Worm (Caenorhabditis elegans) whole organism, late embryonic: ENCODE data around the gene T10C6.6.

Experiments
- C38D4.7 ChIP-seq: fragments of 200-800 bp; sonication (Bioruptor generic); optimal IDR thresholded peaks from 2 replicates; lab custom pipeline; 2018; ENCODE audit warnings: mild to moderate bottlenecking, missing genetic modification characterization, moderate library complexity, missing compliant biosample characterization
- K09A11.1 ChIP-seq: sonication (generic microtip); optimal IDR thresholded peaks from 2 replicates; lab custom pipeline; 2017; ENCODE audit warnings: antibody characterized with exemption, mild to moderate bottlenecking, missing genetic modification characterization, missing compliant biosample characterization; ENCODE audit not compliant: insufficient read depth
- T23F11.4 ChIP-seq: fragments of 200-800 bp; sonication (Bioruptor generic); optimal IDR thresholded peaks from 2 replicates; lab custom pipeline; 2018; ENCODE audit warnings: mild to moderate bottlenecking, missing genetic modification characterization, missing compliant biosample characterization
- Y22D7AL.16 ChIP-seq: sonication (generic microtip); optimal IDR thresholded peaks from 2 replicates; lab custom pipeline; 2016; ENCODE audit warnings: missing genetic modification characterization, missing compliant biosample characterization
- ceh-18 ChIP-seq: sonication (generic microtip); optimal IDR thresholded peaks from 2 replicates; lab custom pipeline; 2016; ENCODE audit warnings: missing genetic modification characterization, missing compliant biosample characterization
- ceh-19 ChIP-seq: fragments of 200-800 bp; sonication (Bioruptor generic); optimal IDR thresholded peaks from 2 replicates; lab custom pipeline; 2018; ENCODE audit warnings: mild to moderate bottlenecking, missing genetic modification characterization, missing compliant biosample characterization
- ceh-45 ChIP-seq: fragments of 200-800 bp; sonication (Bioruptor generic); IDR thresholded peaks from 2 replicates; pipeline ENCODE4 v1.3.6; 2022; ENCODE audit warnings: missing genetic modification reagents, missing genetic modification characterization, missing compliant biosample characterization
- ceh-6 ChIP-seq: fragments of 200-800 bp; sonication (Bioruptor generic); optimal IDR thresholded peaks from 2 replicates; lab custom pipeline; 2018; ENCODE audit warnings: mild to moderate bottlenecking, missing genetic modification characterization, missing compliant biosample characterization
- ceh-9 ChIP-seq: sonication (generic microtip); optimal IDR thresholded peaks from 2 replicates; lab custom pipeline; 2016; ENCODE audit warnings: mild to moderate bottlenecking, missing genetic modification characterization, inconsistent platforms, missing compliant biosample characterization
- dmd-4 ChIP-seq: sonication (generic microtip); optimal IDR thresholded peaks from 2 replicates; lab custom pipeline; 2016; ENCODE audit warnings: borderline replicate concordance, missing genetic modification characterization, missing compliant biosample characterization
- eyg-1 ChIP-seq: sonication (generic microtip); optimal IDR thresholded peaks from 2 replicates; lab custom pipeline; 2016; ENCODE audit warnings: missing genotype, missing genetic modification characterization, missing compliant biosample characterization
- fax-1 ChIP-seq: sonication (generic microtip); optimal IDR thresholded peaks from 2 replicates; lab custom pipeline; 2016; ENCODE audit warnings: missing genotype, missing genetic modification characterization, missing compliant biosample characterization
- fkh-10 ChIP-seq: fragments of 150-350 bp; optimal IDR thresholded peaks from 2 replicates; lab custom pipeline; 2014; ENCODE audit warnings: missing biosample characterization, missing genetic modification reagents, missing genetic modification characterization
- fkh-6 ChIP-seq: sonication (generic microtip); optimal IDR thresholded peaks from 2 replicates; lab custom pipeline; 2016; ENCODE audit warnings: missing genetic modification characterization, missing compliant biosample characterization
- hlh-6 ChIP-seq: sonication (generic microtip); optimal IDR thresholded peaks from 2 replicates; lab custom pipeline; 2016; ENCODE audit warnings: missing genotype, missing genetic modification characterization, missing compliant biosample characterization
- hlh-8 ChIP-seq: sonication (generic microtip); optimal IDR thresholded peaks from 2 replicates; lab custom pipeline; 2016; ENCODE audit warnings: missing genotype, missing genetic modification characterization, missing compliant biosample characterization
- lim-6 ChIP-seq: sonication (generic microtip); optimal IDR thresholded peaks from 2 replicates; lab custom pipeline; 2016; ENCODE audit warnings: missing genetic modification characterization, missing compliant biosample characterization
- lin-11 ChIP-seq: fragments of 200-800 bp; sonication (Bioruptor generic); optimal IDR thresholded peaks from 2 replicates; lab custom pipeline; 2018; ENCODE audit warnings: mild to moderate bottlenecking, missing genetic modification characterization, missing compliant biosample characterization
- mec-3 ChIP-seq: sonication (generic microtip); optimal IDR thresholded peaks from 2 replicates; lab custom pipeline; 2016; ENCODE audit warnings: borderline replicate concordance, missing genetic modification characterization, missing compliant biosample characterization
- nfya-1 ChIP-seq: sonication (generic microtip); optimal IDR thresholded peaks from 2 replicates; lab custom pipeline; 2017; ENCODE audit warnings: missing genetic modification characterization, mild to moderate bottlenecking, missing compliant biosample characterization, antibody characterized with exemption, moderate library complexity
- nhr-11 ChIP-seq: fragments of 150-350 bp; optimal IDR thresholded peaks from 2 replicates; lab custom pipeline; 2014; ENCODE audit warnings: missing biosample characterization, missing genetic modification characterization
- npax-4 ChIP-seq: sonication (generic microtip); optimal IDR thresholded peaks from 2 replicates; lab custom pipeline; 2016; ENCODE audit warnings: missing genetic modification characterization, missing compliant biosample characterization
- odd-2 ChIP-seq: sonication (generic microtip); optimal IDR thresholded peaks from 2 replicates; lab custom pipeline; 2017; ENCODE audit warnings: antibody characterized with exemption, mild to moderate bottlenecking, missing genetic modification characterization, missing compliant biosample characterization
- pat-9 ChIP-seq: fragments of 200-800 bp; sonication (Bioruptor generic); optimal IDR thresholded peaks from 2 replicates; lab custom pipeline; 2018; ENCODE audit warnings: mild to moderate bottlenecking, missing genetic modification characterization, moderate library complexity, missing compliant biosample characterization
- pax-1 ChIP-seq: fragments of 150-350 bp; optimal IDR thresholded peaks from 2 replicates; lab custom pipeline; 2014; ENCODE audit warnings: missing biosample characterization, missing genetic modification characterization
- pha-2 ChIP-seq: sonication (generic microtip); optimal IDR thresholded peaks from 2 replicates; lab custom pipeline; 2017; ENCODE audit warnings: mild to moderate bottlenecking, missing genetic modification characterization, missing compliant biosample characterization
- pha-4 ChIP-seq: fragments of 150-350 bp; optimal IDR thresholded peaks from 2 replicates; lab custom pipeline; 2018; ENCODE audit warnings: missing biosample characterization, missing genetic modification reagents, missing genetic modification characterization
- pqm-1 ChIP-seq: sonication (generic microtip); optimal IDR thresholded peaks from 2 replicates; lab custom pipeline; 2016; ENCODE audit warnings: missing genetic modification characterization, missing compliant biosample characterization
- pros-1 ChIP-seq: fragments of 150-350 bp; optimal IDR thresholded peaks from 2 replicates; lab custom pipeline; 2014; ENCODE audit warnings: missing biosample characterization, missing genetic modification reagents, missing genetic modification characterization
- ref-2 ChIP-seq: sonication (generic microtip); optimal IDR thresholded peaks from 2 replicates; lab custom pipeline; 2016; ENCODE audit warnings: missing genetic modification characterization, missing compliant biosample characterization
- rnt-1 ChIP-seq: sonication (generic microtip); optimal IDR thresholded peaks from 2 replicates; lab custom pipeline; 2016; ENCODE audit warnings: missing genetic modification characterization, missing compliant biosample characterization
- syd-9 ChIP-seq: sonication (generic microtip); optimal IDR thresholded peaks from 2 replicates; lab custom pipeline; 2016; ENCODE audit warnings: mild to moderate bottlenecking, missing genetic modification characterization, moderate library complexity, missing compliant biosample characterization
- tbx-2 ChIP-seq: sonication (generic microtip); optimal IDR thresholded peaks from 2 replicates; lab custom pipeline; 2016; ENCODE audit warnings: missing genetic modification characterization, missing compliant biosample characterization
- ttx-3 ChIP-seq: sonication (generic microtip); optimal IDR thresholded peaks from 2 replicates; lab custom pipeline; 2016; ENCODE audit warnings: missing genetic modification reagents, missing genetic modification characterization, missing compliant biosample characterization
- unc-3 ChIP-seq, 2 experiments: fragments of 200-800 bp in 1 of 2; sonication (Bioruptor generic) in 1 of 2; sonication (generic microtip) in 1 of 2; conservative IDR thresholded peaks in 1 of 2; optimal IDR thresholded peaks in 1 of 2; 2 replicates each; pipeline versions ENCODE4 v1.3.6 to Lab custom; 2016 to 2022; ENCODE audit warnings: missing compliant biosample characterization in 2 of 2, missing genetic modification characterization in 2 of 2, missing genetic modification reagents in 1 of 2
- unc-42 ChIP-seq: sonication (generic microtip); optimal IDR thresholded peaks from 2 replicates; lab custom pipeline; 2016; ENCODE audit warnings: missing genotype, missing genetic modification characterization, missing compliant biosample characterization
- unc-86 ChIP-seq: sonication (generic microtip); optimal IDR thresholded peaks from 2 replicates; lab custom pipeline; 2016; ENCODE audit warnings: missing genetic modification characterization, missing compliant biosample characterization

Gene T10C6.6

DNA sequence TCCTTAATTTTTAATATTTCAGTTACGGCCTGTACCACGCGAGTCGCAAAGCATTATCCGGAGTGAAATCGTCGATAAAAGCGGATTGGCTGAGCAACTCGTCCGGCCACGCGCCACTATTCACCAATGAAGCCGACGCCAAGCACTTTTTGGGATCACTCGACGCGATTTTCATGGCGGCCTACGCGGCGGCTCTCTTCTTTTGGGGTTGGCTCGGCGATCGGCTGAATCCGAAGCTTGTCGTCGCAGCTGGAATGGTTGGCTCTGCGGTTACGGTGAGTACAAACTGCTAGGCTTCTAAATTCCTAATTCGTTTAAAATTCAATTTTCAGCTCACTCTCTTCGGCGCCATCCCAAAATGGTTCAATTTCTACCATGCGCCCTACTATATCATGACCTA lies 791 bp downstream of the T10C6.6 start:
- TF ChIP-seq ceh-19 (GFP tag; lab: Kevin White, UChicago) (no peak), fkh-6 (tag; lab: Kevin White, UChicago) (no peak), pha-2 (tag; lab: Kevin White, UChicago) (no peak), nfya-1 (tag; lab: Kevin White, UChicago) (no peak), ref-2 (tag; lab: Kevin White, UChicago) (no peak), fax-1 (no peak), unc-3 (GFP tag; conservative IDR thresholded peaks at IDR 0.05; lab: Robert Waterston, UW) (no peak), unc-3 (tag; optimal IDR thresholded peaks at IDR 0.05; lab: Kevin White, UChicago) (no peak), lin-11 (tag; lab: Kevin White, UChicago) (no peak), odd-2 (tag; lab: Kevin White, UChicago) (no peak), pha-4 (no peak), mec-3 (tag; lab: Kevin White, UChicago) (no peak), eyg-1 (tag; lab: Kevin White, UChicago) (no peak), pros-1 (no peak), pax-1 (tag; lab: Kevin White, UChicago) (no peak), nhr-11 (no peak), ceh-6 (no peak), T23F11.4 (no peak), lim-6 (tag; lab: Kevin White, UChicago) (no peak)

- TF ChIP-seq Y22D7AL.16 (tag; lab: Kevin White, UChicago) = no peak
- no peak for TF ChIP-seq ceh-18 (tag; lab: Kevin White, UChicago)
- no peak for TF ChIP-seq pqm-1 (tag; lab: Kevin White, UChicago)
- TF ChIP-seq T23F11.4 = no peak
- TF ChIP-seq rnt-1 (tag; lab: Kevin White, UChicago) = no peak
- TF ChIP-seq unc-86 (tag; lab: Kevin White, UChicago) = no peak
- TF ChIP-seq dmd-4 (tag; lab: Kevin White, UChicago) = no peak
- no peak for TF ChIP-seq tbx-2 (tag; lab: Kevin White, UChicago)
- no peak for TF ChIP-seq ceh-9 (tag; lab: Kevin White, UChicago)
- no peak for TF ChIP-seq unc-42 (tag; lab: Kevin White, UChicago)
- TF ChIP-seq pat-9 = no peak
Observed at ce11 chrV:16029237-16029636, 5.1 kb downstream of the T10C6.6 start.

DNA sequence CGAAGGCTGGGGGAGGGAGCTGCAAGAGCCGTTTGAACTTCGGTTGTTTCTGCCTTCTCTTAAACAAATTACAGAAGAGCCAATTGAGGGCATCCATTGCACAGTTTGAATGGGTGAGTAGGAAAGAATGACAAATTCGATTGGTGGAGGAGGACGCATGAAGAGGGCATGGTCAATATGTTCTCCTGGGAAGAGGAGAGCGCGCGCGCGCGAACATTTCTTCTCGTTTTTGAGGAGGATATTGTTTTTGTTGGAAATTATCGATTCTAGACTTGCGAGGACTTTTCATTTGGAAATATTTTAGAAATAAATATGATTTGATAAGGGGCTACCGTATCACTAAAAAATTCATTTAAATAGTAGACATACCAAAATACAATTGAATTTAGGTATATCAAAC lies 7.4 kb downstream of the T10C6.6 start, which contains the start of gene T10C6.7:
TSS of gene T10C6.7 (minus strand) at position 143 of the 400 bp plus-strand sequence.
- no peak for TF ChIP-seq lim-6 (tag; lab: Kevin White, UChicago)
- TF ChIP-seq fkh-10 = no peak
- no peak for TF ChIP-seq hlh-8 (tag; lab: Kevin White, UChicago)
- TF ChIP-seq hlh-6 (tag; lab: Kevin White, UChicago) = no peak
- no peak for TF ChIP-seq ceh-45 (GFP tag; lab: Robert Waterston, UW)

DNA sequence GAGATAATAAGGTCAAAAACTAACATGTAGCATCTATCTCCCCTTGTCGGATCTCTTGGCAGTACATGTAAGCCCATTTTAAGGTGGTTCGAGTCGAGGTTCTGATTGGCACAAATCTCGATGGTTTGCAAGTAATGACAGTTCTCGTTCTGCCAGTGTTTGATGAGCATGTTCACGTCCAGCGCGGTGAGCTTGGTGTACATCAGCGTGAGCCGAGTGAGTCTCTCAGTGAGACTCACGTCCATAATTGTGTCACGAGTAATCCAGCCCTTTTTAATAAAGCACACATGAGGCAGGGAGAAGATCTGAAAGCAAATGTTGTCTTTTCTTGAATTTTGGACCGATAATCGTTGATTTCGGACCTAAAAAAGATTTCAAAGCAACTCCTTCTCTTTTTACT lies 8.6 kb downstream of the T10C6.6 start, which contains the start of gene T10C6.16:
TSS of gene T10C6.16 (minus strand) at position 245 of the 400 bp plus-strand sequence.
- TF ChIP-seq C38D4.7 (GFP tag; lab: Kevin White, UChicago) = no peak
- no peak for TF ChIP-seq npax-4
- no peak for TF ChIP-seq K09A11.1 (tag; lab: Kevin White, UChicago)
- no peak for TF ChIP-seq pat-9
- no peak for TF ChIP-seq lin-11 (tag; lab: Kevin White, UChicago)
- no peak for TF ChIP-seq ceh-9 (tag; lab: Kevin White, UChicago)
- TF ChIP-seq ttx-3 = no peak
- TF ChIP-seq syd-9 (tag; lab: Kevin White, UChicago) = no peak
